Fruit fly (Drosophila melanogaster): ENCODE measurements around the gene CG5556.

CG5556 gene

dm6 chr2L:1315283-1315682, 37.4 kb downstream of the CG5556 start:
- TF ChIP-seq crp (GFP tag; optimal IDR thresholded peaks at IDR 0.05) (no peak), CG14441 (GFP tag; IDR thresholded peaks at IDR 0.05) (0 out of 2 replicates have a peak, but pooled peaks have one; percentile 14), CG8478 (optimal IDR thresholded peaks at IDR 0.05) (no peak), CG3163 (GFP tag; optimal IDR thresholded peaks at IDR 0.05) (no peak), Dfd (GFP tag; optimal IDR thresholded peaks at IDR 0.05) (no peak), CG3407 (GFP tag; optimal IDR thresholded peaks at IDR 0.05) (no peak), CG13424 (tag; optimal IDR thresholded peaks at IDR 0.05) (no peak), zfh1 (GFP tag; IDR thresholded peaks at IDR 0.05) (0 out of 3 replicates have a peak, but pooled peaks have one; percentile 14), Ptx1 (GFP tag; IDR thresholded peaks at IDR 0.05) (0 out of 2 replicates have a peak, but pooled peaks have one; percentile 27), CG9932 (GFP tag; IDR thresholded peaks at IDR 0.05) (peak; percentile 48), chif (GFP tag; optimal IDR thresholded peaks at IDR 0.05) (no peak), CG11696 (GFP tag; IDR thresholded peaks at IDR 0.05) (no peak), Mrtf (GFP tag; IDR thresholded peaks at IDR 0.05) (0 out of 3 replicates have a peak, but pooled peaks have one; percentile 14), CG12769 (tag; optimal IDR thresholded peaks at IDR 0.05) (no peak), wdn (GFP tag; IDR thresholded peaks at IDR 0.05) (peak; percentile 15; the same call in 1 of the 2 replicates), CG12155 (GFP tag; optimal IDR thresholded peaks at IDR 0.05) (no peak), Aef1 (GFP tag; IDR thresholded peaks at IDR 0.05) (no peak), sd (tag; optimal IDR thresholded peaks at IDR 0.05) (no peak), CG32532 (GFP tag; IDR thresholded peaks at IDR 0.05) (peak; percentile 39; the same call in 1 of the 2 replicates), tna (GFP tag; IDR thresholded peaks at IDR 0.05; ENCODE audit: partially characterized antibody) (no peak), Sry-δ (GFP tag; optimal IDR thresholded peaks at IDR 0.05) (no peak), bowl (GFP tag; IDR thresholded peaks at IDR 0.05) (no peak), gce (GFP tag; IDR thresholded peaks at IDR 0.05) (no peak), p53 (GFP tag; optimal IDR thresholded peaks at IDR 0.05) (no peak), CG2120 (GFP tag; optimal IDR thresholded peaks at IDR 0.05) (peak; percentile 3), CG5180 (GFP tag; optimal IDR thresholded peaks at IDR 0.05) (no peak), CG11560 (tag; IDR thresholded peaks at IDR 0.05) (0 out of 3 replicates have a peak, but pooled peaks have one; percentile 27), Bgb (GFP tag; IDR thresholded peaks at IDR 0.05; ENCODE audit: partially characterized antibody) (no peak), ems (GFP tag; optimal IDR thresholded peaks at IDR 0.05) (no peak), lmd (GFP tag; IDR thresholded peaks at IDR 0.05) (peak; percentile 17; the same call in 1 of the 2 replicates), C15 (GFP tag; IDR thresholded peaks at IDR 0.05) (no peak), CG9215 (GFP tag; IDR thresholded peaks at IDR 0.05) (0 out of 2 replicates have a peak, but pooled peaks have one; percentile 7), h (optimal IDR thresholded peaks at IDR 0.05) (no peak), Sry-β (GFP tag; optimal IDR thresholded peaks at IDR 0.05) (no peak), CG7963 (GFP tag; IDR thresholded peaks at IDR 0.05; ENCODE audit: partially characterized antibody) (no peak), CG11456 (GFP tag; IDR thresholded peaks at IDR 0.05) (0 out of 3 replicates have a peak, but pooled peaks have one; percentile 5), Med (GFP tag) (peak; percentile 54), HHEX (GFP tag; optimal IDR thresholded peaks at IDR 0.05) (no peak), repo (GFP tag; optimal IDR thresholded peaks at IDR 0.05) (no peak), row (GFP tag; IDR thresholded peaks at IDR 0.05) (no peak), dysf (GFP tag; IDR thresholded peaks at IDR 0.05) (no peak), Dbx (GFP tag; IDR thresholded peaks at IDR 0.05) (peak; percentile 46; the same call in 1 of the 3 replicates), Bdp1 (GFP tag; optimal IDR thresholded peaks at IDR 0.05) (no peak), Optix (GFP tag; IDR thresholded peaks at IDR 0.05) (peak; percentile 10; the same call in 1 of the 3 replicates), btn (GFP tag; optimal IDR thresholded peaks at IDR 0.05) (no peak), CG8388 (GFP tag; optimal IDR thresholded peaks at IDR 0.05) (no peak), CG4404 (GFP tag; IDR thresholded peaks at IDR 0.05) (peak; percentile 18; the same call in 1 of the 2 replicates), CG32772 (GFP tag; IDR thresholded peaks at IDR 0.05) (no peak), schlank (tag; optimal IDR thresholded peaks at IDR 0.05) (no peak), CG11504 (tag; optimal IDR thresholded peaks at IDR 0.05) (peak; percentile 4), HLH54F (GFP tag; optimal IDR thresholded peaks at IDR 0.05) (no peak), Rfx (GFP tag; IDR thresholded peaks at IDR 0.05) (peak; percentile 49)

All from whole organism, embryonic.